Fruit fly (Drosophila melanogaster) whole organism, prepupa: ENCODE measurements around the gene CG14864.

Experiments used
- CG10631 ChIP-seq: fragments of 200-800 bp; sonication (Bioruptor generic); optimal IDR thresholded peaks from 2 replicates; lab custom pipeline; 2016; ENCODE audit warnings: missing biosample characterization, missing genetic modification characterization
- CG11294 ChIP-seq: fragments of 200-800 bp; sonication (Bioruptor generic); IDR thresholded peaks from 2 replicates; pipeline ENCODE4 v1.3.6; 2022; ENCODE audit warnings: missing biosample characterization, missing genetic modification characterization
- CG15336 ChIP-seq: fragments of 200-800 bp; sonication (Bioruptor generic); IDR thresholded peaks from 2 replicates; pipeline ENCODE4 v1.3.6; 2022; ENCODE audit warnings: missing biosample characterization, missing genetic modification characterization
- CG1621 ChIP-seq: fragments of 200-800 bp; sonication (Bioruptor generic); optimal IDR thresholded peaks from 3 replicates; lab custom pipeline; 2018; ENCODE audit warnings: missing biosample characterization, mild to moderate bottlenecking, missing genetic modification characterization
- CG16779 ChIP-seq: fragments of 200-800 bp; sonication (Bioruptor generic); optimal IDR thresholded peaks from 3 replicates; lab custom pipeline; 2017; ENCODE audit warnings: missing biosample characterization, mild to moderate bottlenecking, missing genetic modification characterization
- CG3032 ChIP-seq: fragments of 200-800 bp; optimal IDR thresholded peaks from 2 replicates; lab custom pipeline; 2019; ENCODE audit warnings: missing biosample characterization, mild to moderate bottlenecking, missing genetic modification characterization, moderate library complexity
- CG31627 ChIP-seq: fragments of 200-800 bp; sonication (Bioruptor generic); optimal IDR thresholded peaks from 3 replicates; lab custom pipeline; 2016; ENCODE audit warnings: missing biosample characterization, missing genetic modification characterization
- CG34406 ChIP-seq: fragments of 200-800 bp; sonication (Bioruptor generic); optimal IDR thresholded peaks from 3 replicates; lab custom pipeline; 2016; ENCODE audit warnings: missing biosample characterization, missing genetic modification characterization
- CG3919 ChIP-seq: fragments of 200-800 bp; sonication (Bioruptor generic); optimal IDR thresholded peaks from 3 replicates; lab custom pipeline; 2016; ENCODE audit warnings: missing biosample characterization, missing genetic modification characterization
- CG4318 ChIP-seq: fragments of 200-800 bp; sonication (Bioruptor generic); optimal IDR thresholded peaks from 3 replicates; lab custom pipeline; 2017; ENCODE audit warnings: missing biosample characterization, mild to moderate bottlenecking, missing genetic modification characterization
- CG6163 ChIP-seq: fragments of 200-800 bp; sonication (Bioruptor generic); IDR thresholded peaks from 3 replicates; pipeline ENCODE4 v1.3.6; 2022; ENCODE audit warnings: missing biosample characterization, missing genetic modification characterization
- CG6276 ChIP-seq: fragments of 200-800 bp; sonication (Bioruptor generic); optimal IDR thresholded peaks from 2 replicates; lab custom pipeline; 2017; ENCODE audit warnings: missing biosample characterization, mild to moderate bottlenecking, missing genetic modification characterization
- CG6792 ChIP-seq: fragments of 200-800 bp; sonication (Bioruptor generic); optimal IDR thresholded peaks from 3 replicates; lab custom pipeline; 2016; ENCODE audit warnings: missing biosample characterization, missing genetic modification characterization
- CG6808 ChIP-seq: fragments of 200-800 bp; sonication (Bioruptor generic); optimal IDR thresholded peaks from 3 replicates; lab custom pipeline; 2017; ENCODE audit warnings: missing biosample characterization, missing genetic modification characterization, mild to moderate bottlenecking, moderate library complexity, missing genetic modification reagents
- CG6854 ChIP-seq: fragments of 200-800 bp; sonication (Bioruptor generic); optimal IDR thresholded peaks from 2 replicates; lab custom pipeline; 2017; ENCODE audit warnings: missing biosample characterization, mild to moderate bottlenecking, missing genetic modification characterization
- CG7368 ChIP-seq: fragments of 200-800 bp; sonication (Bioruptor generic); optimal IDR thresholded peaks from 3 replicates; lab custom pipeline; 2016; ENCODE audit warnings: missing biosample characterization, missing genetic modification characterization
- CG8119 ChIP-seq: fragments of 200-800 bp; sonication (Bioruptor generic); IDR thresholded peaks from 3 replicates; pipeline ENCODE4 v1.3.6; 2022; ENCODE audit warnings: missing biosample characterization, missing genetic modification characterization
- CG8319 ChIP-seq: fragments of 200-800 bp; sonication (Bioruptor generic); optimal IDR thresholded peaks from 3 replicates; lab custom pipeline; 2016; ENCODE audit warnings: missing biosample characterization, missing genetic modification characterization
- CG9139 ChIP-seq: fragments of 200-800 bp; sonication (Bioruptor generic); optimal IDR thresholded peaks from 3 replicates; lab custom pipeline; 2017; ENCODE audit warnings: missing biosample characterization, mild to moderate bottlenecking, missing genetic modification characterization
- Eip75B ChIP-seq: fragments of 200-800 bp; sonication (Bioruptor generic); optimal IDR thresholded peaks from 3 replicates; lab custom pipeline; 2016; ENCODE audit warnings: missing biosample characterization, missing genetic modification characterization
- Eip78C ChIP-seq: fragments of 200-800 bp; sonication (Bioruptor generic); peaks from one replicate; lab custom pipeline; 2016; ENCODE audit warnings: missing biosample characterization, missing genetic modification characterization
- Ets21C ChIP-seq: fragments of 200-800 bp; sonication (Bioruptor generic); optimal IDR thresholded peaks from 3 replicates; lab custom pipeline; 2016; ENCODE audit warnings: missing biosample characterization, missing genetic modification characterization
- Gug ChIP-seq: fragments of 200-800 bp; sonication (Bioruptor generic); IDR thresholded peaks from 2 replicates; pipeline ENCODE4 v1.3.6; 2022; ENCODE audit warnings: missing biosample characterization, missing genetic modification characterization
- Hr38 ChIP-seq: sonication (Bioruptor generic); optimal IDR thresholded peaks from 2 replicates; lab custom pipeline; 2016; ENCODE audit warnings: missing biosample characterization, missing genetic modification characterization
- Hr39 ChIP-seq: fragments of 200-800 bp; sonication (Bioruptor generic); optimal IDR thresholded peaks from 2 replicates; lab custom pipeline; 2016; ENCODE audit warnings: missing biosample characterization, missing genetic modification characterization
- Hr4 ChIP-seq: fragments of 200-800 bp; sonication (Bioruptor generic); optimal IDR thresholded peaks from 3 replicates; lab custom pipeline; 2016; ENCODE audit warnings: missing biosample characterization, missing genetic modification characterization
- Lpt ChIP-seq: fragments of 200-800 bp; sonication (Bioruptor generic); optimal IDR thresholded peaks from 3 replicates; lab custom pipeline; 2016; ENCODE audit warnings: missing biosample characterization, missing genetic modification characterization
- Met ChIP-seq: fragments of 200-800 bp; sonication (Bioruptor generic); optimal IDR thresholded peaks from 3 replicates; lab custom pipeline; 2016; ENCODE audit warnings: missing biosample characterization, missing genetic modification characterization
- OdsH ChIP-seq: fragments of 200-800 bp; sonication (Bioruptor generic); optimal IDR thresholded peaks from 3 replicates; lab custom pipeline; 2016; ENCODE audit warnings: missing biosample characterization, missing genetic modification characterization
- Smox ChIP-seq: fragments of 200-800 bp; sonication (Bioruptor generic); optimal IDR thresholded peaks from 3 replicates; lab custom pipeline; 2016; ENCODE audit warnings: missing biosample characterization, missing genetic modification characterization
- Sox102F ChIP-seq: fragments of 200-800 bp; sonication (Bioruptor generic); optimal IDR thresholded peaks from 2 replicates; lab custom pipeline; 2016; ENCODE audit warnings: missing biosample characterization, mild to moderate bottlenecking, missing genetic modification characterization
- Sox15 ChIP-seq: fragments of 200-800 bp; sonication (Bioruptor generic); optimal IDR thresholded peaks from 3 replicates; lab custom pipeline; 2016; ENCODE audit warnings: missing biosample characterization, missing genetic modification characterization
- achi ChIP-seq: fragments of 200-800 bp; sonication (Bioruptor generic); optimal IDR thresholded peaks from 3 replicates; lab custom pipeline; 2016; ENCODE audit warnings: missing biosample characterization, missing genetic modification characterization
- acj6 ChIP-seq: fragments of 200-800 bp; sonication (Bioruptor generic); optimal IDR thresholded peaks from 3 replicates; lab custom pipeline; 2016; ENCODE audit warnings: missing biosample characterization, missing genetic modification characterization
- dac ChIP-seq: fragments of 200-800 bp; sonication (Bioruptor generic); optimal IDR thresholded peaks from 2 replicates; lab custom pipeline; 2017; ENCODE audit warnings: missing biosample characterization, mild to moderate bottlenecking, missing genetic modification characterization
- dsx ChIP-seq: fragments of 200-800 bp; optimal IDR thresholded peaks from 3 replicates; lab custom pipeline; 2019; ENCODE audit warnings: missing biosample characterization, mild to moderate bottlenecking, missing genetic modification characterization, moderate library complexity; ENCODE audit not compliant: poor library complexity, severe bottlenecking
- eg ChIP-seq: fragments of 200-800 bp; sonication (Bioruptor generic); IDR thresholded peaks from 3 replicates; pipeline ENCODE4 v1.3.6; 2022; ENCODE audit warnings: missing biosample characterization, missing genetic modification characterization
- fd59A ChIP-seq: fragments of 200-800 bp; sonication (Bioruptor generic); optimal IDR thresholded peaks from 2 replicates; lab custom pipeline; 2017; ENCODE audit warnings: missing biosample characterization, mild to moderate bottlenecking, missing genetic modification characterization, missing genetic modification reagents
- fkh ChIP-seq: fragments of 200-800 bp; sonication (Bioruptor generic); optimal IDR thresholded peaks from 3 replicates; lab custom pipeline; 2017; ENCODE audit warnings: missing biosample characterization, mild to moderate bottlenecking, missing genetic modification characterization, moderate library complexity
- net ChIP-seq: fragments of 200-800 bp; sonication (Bioruptor generic); optimal IDR thresholded peaks from 3 replicates; lab custom pipeline; 2016; ENCODE audit warnings: missing biosample characterization, missing genetic modification characterization
- pdm3 ChIP-seq: fragments of 200-800 bp; sonication (Bioruptor generic); optimal IDR thresholded peaks from 3 replicates; lab custom pipeline; 2016; ENCODE audit warnings: missing biosample characterization, missing genetic modification characterization
- salr ChIP-seq, 2 experiments: fragments of 200-800 bp; sonication (Bioruptor generic); optimal IDR thresholded peaks; 3 replicates each; lab custom pipeline; 2016 to 2018; ENCODE audit warnings: missing biosample characterization in 2 of 2, missing genetic modification characterization in 2 of 2, mild to moderate bottlenecking in 1 of 2
- spab ChIP-seq: fragments of 200-800 bp; sonication (Bioruptor generic); optimal IDR thresholded peaks from 2 replicates; lab custom pipeline; 2017; ENCODE audit warnings: missing biosample characterization, mild to moderate bottlenecking, missing genetic modification characterization, missing genetic modification reagents
- ss ChIP-seq, 2 experiments: fragments of 200-800 bp; sonication (Bioruptor generic); optimal IDR thresholded peaks; 2 replicates in 1 of 2; 3 replicates in 1 of 2; lab custom pipeline; 2017 to 2018; ENCODE audit warnings: mild to moderate bottlenecking in 2 of 2, missing biosample characterization in 2 of 2, missing genetic modification characterization in 2 of 2, moderate library complexity in 1 of 2
- svp ChIP-seq: fragments of 200-800 bp; sonication (Bioruptor generic); peaks from one replicate; lab custom pipeline; 2016; ENCODE audit warnings: missing biosample characterization, missing genetic modification characterization
- topi ChIP-seq: fragments of 200-800 bp; sonication (Bioruptor generic); optimal IDR thresholded peaks from 3 replicates; lab custom pipeline; 2016; ENCODE audit warnings: missing biosample characterization, missing genetic modification characterization
- vri ChIP-seq: fragments of 200-800 bp; sonication (Bioruptor generic); optimal IDR thresholded peaks from 3 replicates; lab custom pipeline; 2016; ENCODE audit warnings: missing biosample characterization, mild to moderate bottlenecking, missing genetic modification characterization

CG14864 gene

DNA sequence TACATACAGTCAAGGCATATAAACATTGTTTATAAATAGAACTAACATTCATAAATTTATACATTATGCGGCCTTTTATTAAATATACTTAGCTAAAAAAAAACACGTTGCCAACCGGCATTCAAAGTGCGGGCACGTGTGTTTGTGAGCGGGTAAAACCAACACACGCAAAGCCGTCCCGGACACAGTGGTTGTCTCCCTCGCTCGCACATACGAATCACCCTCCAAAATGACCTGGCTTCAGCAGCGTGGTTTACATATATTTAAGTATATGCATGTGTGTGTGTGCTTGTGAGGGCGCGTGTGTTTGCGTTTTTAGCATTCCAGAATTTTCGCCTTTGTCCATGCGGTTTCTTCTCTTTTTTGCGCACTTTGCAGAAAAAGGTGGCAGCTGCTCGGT lies 24.9 kb downstream of the CG14864 start (continued):
- TF ChIP-seq CG3919, result peak; percentile 14

DNA sequence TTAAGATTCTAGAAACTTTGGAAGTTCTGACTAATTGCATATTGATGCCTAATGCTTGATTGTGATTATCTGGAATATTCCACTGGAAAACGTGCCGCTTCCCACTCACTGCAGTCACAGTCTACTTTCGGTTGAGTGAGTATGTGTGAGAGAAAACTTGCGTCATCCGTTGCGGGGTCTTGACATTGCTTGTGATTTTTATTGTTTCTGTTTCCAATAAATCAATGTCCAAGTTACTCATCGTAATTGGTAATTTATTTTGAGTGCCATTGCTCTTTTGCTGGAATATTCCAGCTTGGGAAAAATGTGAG lies 25.3 kb downstream of the CG14864 start:
- TF ChIP-seq CG3919 (no peak), CG8119 (GFP tag; lab: Robert Waterston, UW) (no peak), acj6 (GFP tag; lab: Kevin White, UChicago) (no peak), vri (GFP tag; lab: Kevin White, UChicago) (peak; percentile 41)

- no peak for TF ChIP-seq net
- peak; percentile 73 for TF ChIP-seq CG4318 (GFP tag; lab: Kevin White, UChicago)
- TF ChIP-seq achi (GFP tag; lab: Kevin White, UChicago), result no peak
- peak; percentile 38 for TF ChIP-seq dsx (GFP tag; lab: Kevin White, UChicago)
- no peak for TF ChIP-seq CG7368 (GFP tag; lab: Kevin White, UChicago)
- no peak for TF ChIP-seq CG6276 (GFP tag; lab: Kevin White, UChicago)
- no peak for TF ChIP-seq CG6808 (GFP tag; lab: Kevin White, UChicago)
- peak; percentile 81 for TF ChIP-seq eg
- TF ChIP-seq vri (GFP tag; lab: Kevin White, UChicago), result no peak
- peak; percentile 81 for TF ChIP-seq Sox15 (GFP tag; lab: Kevin White, UChicago)
- TF ChIP-seq CG6792 (GFP tag; lab: Kevin White, UChicago), result peak; percentile 46
- no peak for TF ChIP-seq CG1621 (tag; lab: Kevin White, UChicago)
- no peak for TF ChIP-seq Smox (GFP tag; lab: Kevin White, UChicago)
- no peak for TF ChIP-seq Sox102F (GFP tag; lab: Kevin White, UChicago)
- TF ChIP-seq fkh (GFP tag; lab: Kevin White, UChicago), result no peak
- TF ChIP-seq CG10631 (GFP tag; lab: Kevin White, UChicago), result peak; percentile 82
- TF ChIP-seq pdm3, result no peak
- TF ChIP-seq Gug (GFP tag; lab: Robert Waterston, UW), result peak; percentile 72
- TF ChIP-seq OdsH, result no peak
- TF ChIP-seq Hr39, result peak; percentile 88
- TF ChIP-seq Eip78C, result no peak
- TF ChIP-seq svp (GFP tag; lab: Kevin White, UChicago), result peak; percentile 71
- TF ChIP-seq CG15336 (GFP tag; lab: Robert Waterston, UW), result no peak
- TF ChIP-seq CG31627 (GFP tag; lab: Kevin White, UChicago), result peak; percentile 87
- TF ChIP-seq ss (GFP tag; optimal IDR thresholded peaks at IDR 0.05; lab: Kevin White, UChicago), result no peak
- TF ChIP-seq CG16779 (tag; lab: Kevin White, UChicago), result peak; percentile 6
- no peak for TF ChIP-seq Met (GFP tag; lab: Kevin White, UChicago)
- no peak for TF ChIP-seq CG34406
- no peak for TF ChIP-seq Hr38
- peak; percentile 67 for TF ChIP-seq CG11294
- TF ChIP-seq CG3032, result peak; percentile 85
- no peak for TF ChIP-seq spab (GFP tag; lab: Kevin White, UChicago)
- no peak for TF ChIP-seq topi (GFP tag; lab: Kevin White, UChicago)
- no peak for TF ChIP-seq CG9139 (GFP tag; lab: Kevin White, UChicago)
- peak; percentile 53 for TF ChIP-seq CG8119 (GFP tag; lab: Robert Waterston, UW)
- no peak for TF ChIP-seq Eip75B
- peak; percentile 75; the same call in 2 of the 3 replicates for TF ChIP-seq CG6163 (GFP tag; lab: Robert Waterston, UW)
- TF ChIP-seq dac (GFP tag; lab: Kevin White, UChicago), result peak; percentile 33
- TF ChIP-seq fd59A (GFP tag; lab: Kevin White, UChicago), result peak; percentile 42
- peak in 1 of 2 experiments; percentile 60 for TF ChIP-seq salr (GFP tag; optimal IDR thresholded peaks at IDR 0.05; lab: Kevin White, UChicago)
- peak; percentile 76 for TF ChIP-seq Hr4 (GFP tag; lab: Kevin White, UChicago)
- TF ChIP-seq Lpt (GFP tag; lab: Kevin White, UChicago), result no peak
- peak; percentile 81 for TF ChIP-seq Ets21C (GFP tag; lab: Kevin White, UChicago)
- peak; percentile 21 for TF ChIP-seq CG8319 (GFP tag; lab: Kevin White, UChicago)
- peak; percentile 26 for TF ChIP-seq CG6854 (GFP tag; lab: Kevin White, UChicago)
- TF ChIP-seq CG3919, result no peak
Measured at dm6 chr3R:15242186-15243045, 25.9 kb downstream of the CG14864 start, which contains the start of the genes tefu and Hsc70-4. tefu (minus strand) TSS chr3R:15242236. Hsc70-4 (plus strand) TSS chr3R:15242687.
